Worm (Caenorhabditis elegans): ENCODE results near the gene cbd-1.

cbd-1 gene

ce11 chrIV:11340735-11341443 is 31.9 kb upstream of the cbd-1 start (continued):
- TF ChIP-seq cebp-1 (GFP tag; IDR thresholded peaks at IDR 0.05) (no peak), cebp-1 (tag; optimal IDR thresholded peaks at IDR 0.05) (no peak), dox-1 (GFP tag; IDR thresholded peaks at IDR 0.05) (peak; percentile 81), cebp-2 (GFP tag; IDR thresholded peaks at IDR 0.05) (no peak), ets-4 (GFP tag; optimal IDR thresholded peaks at IDR 0.05) (no peak), ztf-25 (GFP tag; IDR thresholded peaks at IDR 0.05) (no peak), hmg-20 (GFP tag; IDR thresholded peaks at IDR 0.05) (0 out of 2 replicates have a peak, but pooled peaks have one; percentile 2), let-526 (GFP tag; IDR thresholded peaks at IDR 0.05) (no peak), ztf-26 (tag; optimal IDR thresholded peaks at IDR 0.05) (no peak), B0261.1 (tag; optimal IDR thresholded peaks at IDR 0.05) (no peak), somi-1 (GFP tag; optimal IDR thresholded peaks at IDR 0.05) (no peak), D2030.7 (GFP tag; IDR thresholded peaks at IDR 0.05) (peak; percentile 51), athp-1 (tag; optimal IDR thresholded peaks at IDR 0.05) (no peak), F57C9.4 (tag; optimal IDR thresholded peaks at IDR 0.05) (no peak)

- TF ChIP-seq pha-4 (tag; optimal IDR thresholded peaks at IDR 0.05) = no peak
- TF ChIP-seq ceh-40 (GFP tag; IDR thresholded peaks at IDR 0.05) = no peak
- no peak for TF ChIP-seq lsl-1 (GFP tag; optimal IDR thresholded peaks at IDR 0.05)
- TF ChIP-seq somi-1 (GFP tag; optimal IDR thresholded peaks at IDR 0.05) = no peak
- TF ChIP-seq zim-3 (tag; optimal IDR thresholded peaks at IDR 0.05) = no peak
- no peak for TF ChIP-seq snpc-3.4 (tag; optimal IDR thresholded peaks at IDR 0.05)
- TF ChIP-seq ztf-3 (GFP tag; optimal IDR thresholded peaks at IDR 0.05) = no peak
- no peak for TF ChIP-seq bed-1 (GFP tag; IDR thresholded peaks at IDR 0.05)
- TF ChIP-seq madf-6 (GFP tag; IDR thresholded peaks at IDR 0.05) = no peak
- TF ChIP-seq ztf-25 (GFP tag; IDR thresholded peaks at IDR 0.05) = no peak
- TF ChIP-seq B0035.1 (tag; optimal IDR thresholded peaks at IDR 0.05) = no peak
- no peak for TF ChIP-seq snpc-1.1 (tag; optimal IDR thresholded peaks at IDR 0.05; ENCODE audit: insufficient read depth)
- TF ChIP-seq ceh-91 (GFP tag; IDR thresholded peaks at IDR 0.05) = no peak
- no peak for TF ChIP-seq B0019.2 (GFP tag; conservative IDR thresholded peaks at IDR 0.05)
- no peak for TF ChIP-seq attf-6 (GFP tag; IDR thresholded peaks at IDR 0.05)
- TF ChIP-seq let-607 (tag; optimal IDR thresholded peaks at IDR 0.05) = no peak
- no peak for TF ChIP-seq tbx-9 (tag; optimal IDR thresholded peaks at IDR 0.05; ENCODE audit: borderline replicate concordance)
- TF ChIP-seq nhr-120 (GFP tag; IDR thresholded peaks at IDR 0.05) = no peak
- no peak for TF ChIP-seq nfyb-1 (GFP tag; IDR thresholded peaks at IDR 0.05)
These were observed 28.5 kb upstream of the cbd-1 start for ce11 chrIV:11344288-11344687.

ce11 chrIV:11347275-11347674 is 25.5 kb upstream of the cbd-1 start:
- TF ChIP-seq mxl-1 (tag; optimal IDR thresholded peaks at IDR 0.05) (no peak), K11D2.4 (GFP tag; IDR thresholded peaks at IDR 0.05) (no peak), unc-62 (GFP tag; optimal IDR thresholded peaks at IDR 0.05) (no peak), madf-6 (GFP tag; IDR thresholded peaks at IDR 0.05) (no peak), tlf-1 (GFP tag; optimal IDR thresholded peaks at IDR 0.05) (no peak), nhr-120 (GFP tag; IDR thresholded peaks at IDR 0.05) (no peak)
